Fruit fly (Drosophila melanogaster) whole organism, embryonic: ENCODE measurements around the gene Nph.

ENCODE experiments used
- ATbp ChIP-seq: fragments of 200-800 bp; sonication (Bioruptor generic); optimal IDR thresholded peaks from 2 replicates; lab custom pipeline; 2017; ENCODE audit warnings: missing biosample characterization, mild to moderate bottlenecking, missing genetic modification characterization, missing genetic modification reagents
- Aef1 ChIP-seq: fragments of 200-800 bp; sonication (Bioruptor generic); IDR thresholded peaks from 3 replicates; pipeline ENCODE4 v1.3.6; 2022; ENCODE audit warnings: missing biosample characterization, missing genetic modification characterization
- Antp ChIP-seq: fragments of 200-800 bp; sonication (Bioruptor generic); optimal IDR thresholded peaks from 3 replicates; lab custom pipeline; 2016; ENCODE audit warnings: missing biosample characterization, missing genetic modification characterization
- CG10543 ChIP-seq: fragments of 200-800 bp; sonication (Bioruptor generic); optimal IDR thresholded peaks from 3 replicates; lab custom pipeline; 2017; ENCODE audit warnings: missing biosample characterization, mild to moderate bottlenecking, missing genetic modification characterization, moderate library complexity
- CG10959 ChIP-seq: fragments of 200-800 bp; sonication (Bioruptor generic); IDR thresholded peaks from 2 replicates; pipeline ENCODE4 v1.3.6; 2022; ENCODE audit warnings: missing biosample characterization, missing genetic modification characterization
- CG11695 ChIP-seq: fragments of 200-800 bp; sonication (Bioruptor generic); IDR thresholded peaks from 3 replicates; pipeline ENCODE4 v1.3.6; 2022; ENCODE audit warnings: missing biosample characterization, missing genetic modification characterization
- CG11696 ChIP-seq: fragments of 200-800 bp; sonication (Bioruptor generic); IDR thresholded peaks from 2 replicates; pipeline ENCODE4 v1.3.6; 2022; ENCODE audit warnings: missing biosample characterization, missing genetic modification characterization
- CG12236 ChIP-seq: fragments of 200-800 bp; sonication (Bioruptor generic); optimal IDR thresholded peaks from 2 replicates; lab custom pipeline; 2016; ENCODE audit warnings: missing biosample characterization, missing genetic modification characterization
- CG12769 ChIP-seq: fragments of 200-800 bp; sonication (Bioruptor generic); optimal IDR thresholded peaks from 2 replicates; lab custom pipeline; 2019; ENCODE audit warnings: missing biosample characterization, mild to moderate bottlenecking, missing genetic modification characterization, moderate library complexity
- CG15269 ChIP-seq: fragments of 200-800 bp; sonication (Bioruptor generic); optimal IDR thresholded peaks from 2 replicates; lab custom pipeline; 2018; ENCODE audit warnings: missing biosample characterization, mild to moderate bottlenecking, missing genetic modification characterization, moderate library complexity
- CG16813 ChIP-seq: fragments of 200-800 bp; sonication (Bioruptor generic); IDR thresholded peaks from 3 replicates; pipeline ENCODE4 v1.3.6; 2022; ENCODE audit warnings: missing biosample characterization, missing genetic modification characterization; ENCODE audit not compliant: partially characterized antibody
- CG17568 ChIP-seq: fragments of 200-800 bp; sonication (Bioruptor generic); optimal IDR thresholded peaks from 2 replicates; lab custom pipeline; 2018; ENCODE audit warnings: missing biosample characterization, mild to moderate bottlenecking, missing genetic modification characterization, moderate library complexity
- CG3281 ChIP-seq: fragments of 200-800 bp; sonication (Bioruptor generic); optimal IDR thresholded peaks from 3 replicates; lab custom pipeline; 2017; ENCODE audit warnings: missing biosample characterization, mild to moderate bottlenecking, missing genetic modification characterization
- CG3995 ChIP-seq: fragments of 200-800 bp; sonication (Bioruptor generic); optimal IDR thresholded peaks from 3 replicates; lab custom pipeline; 2016; ENCODE audit warnings: missing biosample characterization, missing genetic modification characterization
- CG7271 ChIP-seq: fragments of 200-800 bp; sonication (Bioruptor generic); optimal IDR thresholded peaks from 2 replicates; lab custom pipeline; 2018; ENCODE audit warnings: missing biosample characterization, mild to moderate bottlenecking, missing genetic modification characterization, moderate library complexity
- CG7372 ChIP-seq: fragments of 200-800 bp; sonication (Bioruptor generic); IDR thresholded peaks from 2 replicates; pipeline ENCODE4 v1.3.6; 2022; ENCODE audit warnings: missing biosample characterization, missing genetic modification characterization
- CG7928 ChIP-seq: fragments of 200-800 bp; sonication (Bioruptor generic); optimal IDR thresholded peaks from 2 replicates; lab custom pipeline; 2017; ENCODE audit warnings: missing biosample characterization, mild to moderate bottlenecking, missing genetic modification characterization
- D ChIP-seq, 2 experiments: fragments of 200-800 bp in 1 of 2; fragments of >200 bp in 1 of 2; sonication (Bioruptor generic) in 1 of 2; optimal IDR thresholded peaks; 2 replicates in 1 of 2; 3 replicates in 1 of 2; lab custom pipeline; 2017; ENCODE audit warnings: mild to moderate bottlenecking in 1 of 2, missing biosample characterization in 1 of 2, missing genetic modification characterization in 1 of 2, missing genetic modification reagents in 1 of 2
- D19A ChIP-seq: fragments of 200-800 bp; optimal IDR thresholded peaks from 3 replicates; lab custom pipeline; 2019; ENCODE audit warnings: missing biosample characterization, mild to moderate bottlenecking, missing genetic modification characterization, moderate library complexity
- Dbx ChIP-seq: fragments of 200-800 bp; sonication (Bioruptor generic); IDR thresholded peaks from 3 replicates; pipeline ENCODE4 v1.3.6; 2022; ENCODE audit warnings: missing biosample characterization, missing genetic modification characterization
- E2f2 ChIP-seq: fragments of 200-800 bp; sonication (Bioruptor generic); IDR thresholded peaks from 2 replicates; pipeline ENCODE4 v1.3.6; 2022; ENCODE audit warnings: missing biosample characterization, missing genetic modification characterization
- Fer1 ChIP-seq: fragments of 200-800 bp; sonication (Bioruptor generic); optimal IDR thresholded peaks from 2 replicates; lab custom pipeline; 2017; ENCODE audit warnings: missing biosample characterization, mild to moderate bottlenecking, missing genetic modification characterization
- GATAe ChIP-seq: fragments of 200-800 bp; sonication (Bioruptor generic); conservative IDR thresholded peaks from 2 replicates; pipeline ENCODE4 v1.3.6; 2022; ENCODE audit warnings: missing biosample characterization, missing genetic modification characterization
- HHEX ChIP-seq: fragments of 200-800 bp; sonication (Bioruptor generic); optimal IDR thresholded peaks from 3 replicates; lab custom pipeline; 2017; ENCODE audit warnings: missing biosample characterization, mild to moderate bottlenecking, missing genetic modification characterization, missing genetic modification reagents
- Jarid2 ChIP-seq: fragments of 200-800 bp; sonication (Bioruptor generic); optimal IDR thresholded peaks from 3 replicates; lab custom pipeline; 2017; ENCODE audit warnings: mild to moderate bottlenecking, missing biosample characterization, missing genetic modification reagents, missing genetic modification characterization
- Lhr ChIP-seq: fragments of 200-800 bp; sonication (Bioruptor generic); optimal IDR thresholded peaks from 3 replicates; lab custom pipeline; 2017; ENCODE audit warnings: mild to moderate bottlenecking, missing biosample characterization, missing genetic modification reagents, missing genetic modification characterization
- MBD-R2 ChIP-seq: fragments of 200-800 bp; sonication (Bioruptor generic); IDR thresholded peaks from 2 replicates; pipeline ENCODE4 v1.3.6; 2022; ENCODE audit warnings: missing biosample characterization, missing genetic modification characterization
- Mrtf ChIP-seq: fragments of 200-800 bp; sonication (Bioruptor generic); IDR thresholded peaks from 3 replicates; pipeline ENCODE4 v1.3.6; 2022; ENCODE audit warnings: missing biosample characterization, missing genetic modification characterization
- Scr ChIP-seq: fragments of 200-800 bp; sonication (Bioruptor generic); IDR thresholded peaks from 2 replicates; pipeline ENCODE4 v1.3.6; 2022; ENCODE audit warnings: missing biosample characterization, missing genetic modification characterization; ENCODE audit not compliant: partially characterized antibody
- Side ChIP-seq: fragments of 200-800 bp; sonication (Bioruptor generic); optimal IDR thresholded peaks from 2 replicates; lab custom pipeline; 2016; ENCODE audit warnings: missing biosample characterization, missing genetic modification characterization
- Six4 ChIP-seq: fragments of 200-800 bp; sonication (Bioruptor generic); optimal IDR thresholded peaks from 2 replicates; lab custom pipeline; 2016; ENCODE audit warnings: missing biosample characterization, missing genetic modification characterization
- br ChIP-seq: fragments of >200 bp; optimal IDR thresholded peaks from 2 replicates; lab custom pipeline; 2017
- croc ChIP-seq: fragments of 200-800 bp; sonication (Bioruptor generic); conservative IDR thresholded peaks from 3 replicates; pipeline ENCODE4 v1.3.6; 2022; ENCODE audit warnings: missing biosample characterization, missing genetic modification characterization
- cwo ChIP-seq: fragments of 200-800 bp; sonication (Bioruptor generic); optimal IDR thresholded peaks from 3 replicates; lab custom pipeline; 2017; ENCODE audit warnings: missing biosample characterization, missing genetic modification characterization, mild to moderate bottlenecking, moderate library complexity, missing genetic modification reagents
- dpn ChIP-seq, 2 experiments: fragments of 200-800 bp; sonication (Bioruptor generic); optimal IDR thresholded peaks; 3 replicates each; lab custom pipeline; 2016; ENCODE audit warnings: missing biosample characterization in 2 of 2, missing genetic modification characterization in 2 of 2
- ems ChIP-seq: fragments of 200-800 bp; sonication (Bioruptor generic); optimal IDR thresholded peaks from 3 replicates; lab custom pipeline; 2016; ENCODE audit warnings: missing biosample characterization, missing genetic modification characterization
- esg ChIP-seq: fragments of 200-800 bp; sonication (Bioruptor generic); conservative IDR thresholded peaks from 2 replicates; pipeline ENCODE4 v1.3.6; 2022; ENCODE audit warnings: missing biosample characterization, missing genetic modification characterization
- fd96Cb ChIP-seq: fragments of 200-800 bp; sonication (Bioruptor generic); optimal IDR thresholded peaks from 2 replicates; lab custom pipeline; 2018; ENCODE audit warnings: missing biosample characterization, mild to moderate bottlenecking, missing genetic modification characterization, moderate library complexity
- fru ChIP-seq: fragments of >200 bp; optimal IDR thresholded peaks from 2 replicates; lab custom pipeline; 2017
- grn ChIP-seq: fragments of 200-800 bp; sonication (Bioruptor generic); optimal IDR thresholded peaks from 3 replicates; lab custom pipeline; 2017; ENCODE audit warnings: missing biosample characterization, missing genetic modification characterization
- hth ChIP-seq: fragments of >200 bp; optimal IDR thresholded peaks from 2 replicates; lab custom pipeline; 2017; ENCODE audit warnings: inconsistent platforms
- ind ChIP-seq: fragments of 200-800 bp; sonication (Bioruptor generic); optimal IDR thresholded peaks from 3 replicates; lab custom pipeline; 2016; ENCODE audit warnings: missing biosample characterization, missing genetic modification characterization
- kni ChIP-seq: fragments of 200-800 bp; sonication (Bioruptor generic); optimal IDR thresholded peaks from 3 replicates; lab custom pipeline; 2017; ENCODE audit warnings: mild to moderate bottlenecking, missing biosample characterization, missing genetic modification reagents, missing genetic modification characterization
- odd ChIP-seq: fragments of 200-800 bp; sonication (Bioruptor generic); optimal IDR thresholded peaks from 2 replicates; lab custom pipeline; 2017; ENCODE audit warnings: missing biosample characterization, mild to moderate bottlenecking, missing genetic modification characterization
- pum ChIP-seq: fragments of 200-800 bp; sonication (Bioruptor generic); optimal IDR thresholded peaks from 2 replicates; lab custom pipeline; 2016; ENCODE audit warnings: missing biosample characterization, missing genetic modification characterization
- schlank ChIP-seq: fragments of 200-800 bp; sonication (Bioruptor generic); optimal IDR thresholded peaks from 2 replicates; lab custom pipeline; 2018; ENCODE audit warnings: missing biosample characterization, mild to moderate bottlenecking, missing genetic modification characterization
- shn ChIP-seq: fragments of 200-800 bp; sonication (Bioruptor generic); optimal IDR thresholded peaks from 3 replicates; lab custom pipeline; 2016; ENCODE audit warnings: missing biosample characterization, missing genetic modification characterization
- tin ChIP-seq: fragments of 200-800 bp; sonication (Bioruptor generic); optimal IDR thresholded peaks from 3 replicates; lab custom pipeline; 2016; ENCODE audit warnings: missing biosample characterization, missing genetic modification characterization
- zf30C ChIP-seq: fragments of 200-800 bp; sonication (Bioruptor generic); optimal IDR thresholded peaks from 3 replicates; lab custom pipeline; 2018; ENCODE audit warnings: missing biosample characterization, mild to moderate bottlenecking, missing genetic modification characterization
- zfh2 ChIP-seq: fragments of 200-800 bp; sonication (Bioruptor generic); optimal IDR thresholded peaks from 2 replicates; lab custom pipeline; 2016; ENCODE audit warnings: missing biosample characterization, missing genetic modification characterization

The Nph gene

dm6 chr3R:30043139-30043744 is 38.6 kb upstream of the Nph start, which contains the start of gene Sry-delta (continued):
- peak; percentile 76 for TF ChIP-seq Scr
- TF ChIP-seq CG10959: no peak
- TF ChIP-seq Mrtf (GFP tag; lab: Robert Waterston, UW): peak; percentile 58; the same call in 1 of the 3 replicates
- TF ChIP-seq cwo: no peak
- TF ChIP-seq GATAe (GFP tag; lab: Robert Waterston, UW): peak; percentile 22; the same call in 1 of the 2 replicates
- TF ChIP-seq CG7372 (GFP tag; lab: Robert Waterston, UW): peak; percentile 44; the same call in 1 of the 2 replicates
- peak; percentile 88 for TF ChIP-seq ind (GFP tag; lab: Kevin White, UChicago)
- no peak for TF ChIP-seq grn (GFP tag; lab: Kevin White, UChicago)
- TF ChIP-seq CG12769: no peak
- TF ChIP-seq croc (GFP tag; lab: Robert Waterston, UW): no peak; the same call in 1 of the 3 replicates
- TF ChIP-seq kni (GFP tag; lab: Kevin White, UChicago): peak; percentile 17
- TF ChIP-seq E2f2: peak; percentile 73
- peak; percentile 98 for TF ChIP-seq MBD-R2 (GFP tag; lab: Robert Waterston, UW)
- peak; percentile 76 for TF ChIP-seq Fer1 (GFP tag; lab: Kevin White, UChicago)
- no peak for TF ChIP-seq br
- TF ChIP-seq CG16813 (GFP tag; lab: Robert Waterston, UW): peak; percentile 78
- no peak for TF ChIP-seq D19A (tag; lab: Kevin White, UChicago)
- no peak for TF ChIP-seq hth
- TF ChIP-seq zf30C: no peak
- no peak for TF ChIP-seq ATbp (GFP tag; lab: Kevin White, UChicago)
- peak; percentile 62 for TF ChIP-seq CG10543 (GFP tag; lab: Kevin White, UChicago)
- peak; percentile 100 for TF ChIP-seq CG7928 (GFP tag; lab: Kevin White, UChicago)
- TF ChIP-seq Jarid2: no peak
- peak; percentile 69 for TF ChIP-seq ems (GFP tag; lab: Kevin White, UChicago)
- no peak for TF ChIP-seq CG11696 (GFP tag; lab: Robert Waterston, UW)
- TF ChIP-seq fd96Cb (tag; lab: Kevin White, UChicago): peak; percentile 46
- TF ChIP-seq zfh2: peak; percentile 95
- TF ChIP-seq esg: peak; percentile 64
- peak; percentile 90 for TF ChIP-seq Side (GFP tag; lab: Kevin White, UChicago)
- TF ChIP-seq CG7271 (tag; lab: Kevin White, UChicago): peak; percentile 3
- no peak for TF ChIP-seq CG17568 (GFP tag; lab: Kevin White, UChicago)
- no peak for TF ChIP-seq odd (GFP tag; lab: Kevin White, UChicago)
- TF ChIP-seq CG12236 (GFP tag; lab: Kevin White, UChicago): peak; percentile 18
- no peak for TF ChIP-seq D (optimal IDR thresholded peaks at IDR 0.05; lab: Kevin White, UChicago)
- peak; percentile 37 for TF ChIP-seq D (GFP tag; optimal IDR thresholded peaks at IDR 0.05; lab: Kevin White, UChicago)
- TF ChIP-seq shn (GFP tag; lab: Kevin White, UChicago): peak; percentile 80
- peak; percentile 75 for TF ChIP-seq Aef1 (GFP tag; lab: Robert Waterston, UW)
- peak; percentile 69 for TF ChIP-seq CG3995 (GFP tag; lab: Kevin White, UChicago)
- peak; percentile 82 for TF ChIP-seq CG3281 (GFP tag; lab: Kevin White, UChicago)
- peak; percentile 64 for TF ChIP-seq Six4 (GFP tag; lab: Kevin White, UChicago)
- peak; percentile 23 for TF ChIP-seq Lhr (GFP tag; lab: Kevin White, UChicago)
- no peak for TF ChIP-seq CG15269
- TF ChIP-seq Antp (GFP tag; lab: Kevin White, UChicago): peak; percentile 92
- TF ChIP-seq CG11695: peak; percentile 36; the same call in 1 of the 3 replicates
- TF ChIP-seq fru (lab: Kevin White, UChicago): no peak
- peak; percentile 91 for TF ChIP-seq tin
- TF ChIP-seq schlank: peak; percentile 56
- TF ChIP-seq pum: peak; percentile 86
- peak; percentile 88 to 93 for TF ChIP-seq dpn (GFP tag; optimal IDR thresholded peaks at IDR 0.05; lab: Kevin White, UChicago)
- TF ChIP-seq HHEX: peak; percentile 73
- TF ChIP-seq Dbx (GFP tag; lab: Robert Waterston, UW): peak; percentile 92
